Worm (Caenorhabditis elegans) whole organism, late embryonic: ENCODE results near the gene C23G10.1.

Source experiments
- C38D4.7 ChIP-seq: fragments of 200-800 bp; sonication (Bioruptor generic); optimal IDR thresholded peaks from 2 replicates; lab custom pipeline; 2018; ENCODE audit warnings: mild to moderate bottlenecking, missing genetic modification characterization, moderate library complexity, missing compliant biosample characterization
- F13H6.1 ChIP-seq: sonication (generic microtip); optimal IDR thresholded peaks from 2 replicates; lab custom pipeline; 2016; ENCODE audit warnings: missing genetic modification characterization, missing compliant biosample characterization
- K02D7.2 ChIP-seq: sonication (generic microtip); optimal IDR thresholded peaks from 2 replicates; lab custom pipeline; 2017; ENCODE audit warnings: mild to moderate bottlenecking, missing genetic modification characterization, missing compliant biosample characterization
- T23F11.4 ChIP-seq: fragments of 200-800 bp; sonication (Bioruptor generic); optimal IDR thresholded peaks from 2 replicates; lab custom pipeline; 2018; ENCODE audit warnings: mild to moderate bottlenecking, missing genetic modification characterization, missing compliant biosample characterization
- Y22D7AL.16 ChIP-seq: sonication (generic microtip); optimal IDR thresholded peaks from 2 replicates; lab custom pipeline; 2016; ENCODE audit warnings: missing genetic modification characterization, missing compliant biosample characterization
- ama-1 ChIP-seq: fragments of 150-350 bp; optimal IDR thresholded peaks from 2 replicates; lab custom pipeline; 2014
- ceh-14 ChIP-seq: sonication (generic microtip); optimal IDR thresholded peaks from 2 replicates; lab custom pipeline; 2016; ENCODE audit warnings: missing genotype, missing genetic modification characterization, missing compliant biosample characterization
- ceh-22 ChIP-seq: sonication (generic microtip); optimal IDR thresholded peaks from 2 replicates; lab custom pipeline; 2017; ENCODE audit warnings: missing biosample characterization, missing genetic modification characterization
- ceh-24 ChIP-seq: sonication (generic microtip); optimal IDR thresholded peaks from 2 replicates; lab custom pipeline; 2016; ENCODE audit warnings: mild to moderate bottlenecking, missing genetic modification characterization, missing compliant biosample characterization
- ceh-31 ChIP-seq: sonication (generic microtip); optimal IDR thresholded peaks from 2 replicates; lab custom pipeline; 2016; ENCODE audit warnings: missing genetic modification characterization, missing compliant biosample characterization
- ceh-34 ChIP-seq: sonication (generic microtip); optimal IDR thresholded peaks from 2 replicates; lab custom pipeline; 2016; ENCODE audit warnings: mild to moderate bottlenecking, missing genetic modification characterization, missing compliant biosample characterization
- ceh-48 ChIP-seq: sonication (generic microtip); optimal IDR thresholded peaks from 2 replicates; lab custom pipeline; 2016; ENCODE audit warnings: missing genetic modification characterization, inconsistent platforms, missing compliant biosample characterization
- ceh-6 ChIP-seq: fragments of 200-800 bp; sonication (Bioruptor generic); optimal IDR thresholded peaks from 2 replicates; lab custom pipeline; 2018; ENCODE audit warnings: mild to moderate bottlenecking, missing genetic modification characterization, missing compliant biosample characterization
- ceh-9 ChIP-seq: sonication (generic microtip); optimal IDR thresholded peaks from 2 replicates; lab custom pipeline; 2016; ENCODE audit warnings: mild to moderate bottlenecking, missing genetic modification characterization, inconsistent platforms, missing compliant biosample characterization
- che-1 ChIP-seq: sonication (generic microtip); optimal IDR thresholded peaks from 2 replicates; lab custom pipeline; 2016; ENCODE audit warnings: mild to moderate bottlenecking, missing genetic modification characterization, missing compliant biosample characterization
- elt-2 ChIP-seq: sonication (generic microtip); optimal IDR thresholded peaks from 2 replicates; lab custom pipeline; 2016; ENCODE audit warnings: missing genetic modification reagents, missing genetic modification characterization, missing compliant biosample characterization
- ets-4 ChIP-seq: sonication (generic microtip); optimal IDR thresholded peaks from 2 replicates; lab custom pipeline; 2016; ENCODE audit warnings: missing genetic modification characterization, missing compliant biosample characterization
- fkh-10 ChIP-seq: fragments of 150-350 bp; optimal IDR thresholded peaks from 2 replicates; lab custom pipeline; 2014; ENCODE audit warnings: missing biosample characterization, missing genetic modification reagents, missing genetic modification characterization
- hlh-30 ChIP-seq: sonication (generic microtip); optimal IDR thresholded peaks from 2 replicates; lab custom pipeline; 2017; ENCODE audit warnings: antibody characterized with exemption, missing genetic modification characterization, missing compliant biosample characterization; ENCODE audit not compliant: insufficient read depth
- hlh-8 ChIP-seq: sonication (generic microtip); optimal IDR thresholded peaks from 2 replicates; lab custom pipeline; 2016; ENCODE audit warnings: missing genotype, missing genetic modification characterization, missing compliant biosample characterization
- lim-6 ChIP-seq: sonication (generic microtip); optimal IDR thresholded peaks from 2 replicates; lab custom pipeline; 2016; ENCODE audit warnings: missing genetic modification characterization, missing compliant biosample characterization
- madf-2 ChIP-seq: sonication (generic microtip); optimal IDR thresholded peaks from 2 replicates; lab custom pipeline; 2017; ENCODE audit warnings: missing genetic modification characterization, missing compliant biosample characterization
- mec-3 ChIP-seq: sonication (generic microtip); optimal IDR thresholded peaks from 2 replicates; lab custom pipeline; 2016; ENCODE audit warnings: borderline replicate concordance, missing genetic modification characterization, missing compliant biosample characterization
- nfya-1 ChIP-seq: sonication (generic microtip); optimal IDR thresholded peaks from 2 replicates; lab custom pipeline; 2017; ENCODE audit warnings: missing genetic modification characterization, mild to moderate bottlenecking, missing compliant biosample characterization, antibody characterized with exemption, moderate library complexity
- nhr-11 ChIP-seq: fragments of 150-350 bp; optimal IDR thresholded peaks from 2 replicates; lab custom pipeline; 2014; ENCODE audit warnings: missing biosample characterization, missing genetic modification characterization
- nhr-232 ChIP-seq: sonication (generic microtip); optimal IDR thresholded peaks from 2 replicates; lab custom pipeline; 2016; ENCODE audit warnings: missing genetic modification characterization, missing compliant biosample characterization
- odd-2 ChIP-seq: sonication (generic microtip); optimal IDR thresholded peaks from 2 replicates; lab custom pipeline; 2017; ENCODE audit warnings: antibody characterized with exemption, mild to moderate bottlenecking, missing genetic modification characterization, missing compliant biosample characterization
- pag-3 ChIP-seq: sonication (generic microtip); optimal IDR thresholded peaks from 2 replicates; lab custom pipeline; 2016; ENCODE audit warnings: missing compliant biosample characterization, missing genetic modification characterization, borderline replicate concordance
- pax-1 ChIP-seq: fragments of 150-350 bp; optimal IDR thresholded peaks from 2 replicates; lab custom pipeline; 2014; ENCODE audit warnings: missing biosample characterization, missing genetic modification characterization
- pha-2 ChIP-seq: sonication (generic microtip); optimal IDR thresholded peaks from 2 replicates; lab custom pipeline; 2017; ENCODE audit warnings: mild to moderate bottlenecking, missing genetic modification characterization, missing compliant biosample characterization
- ref-2 ChIP-seq: sonication (generic microtip); optimal IDR thresholded peaks from 2 replicates; lab custom pipeline; 2016; ENCODE audit warnings: missing genetic modification characterization, missing compliant biosample characterization
- rnt-1 ChIP-seq: sonication (generic microtip); optimal IDR thresholded peaks from 2 replicates; lab custom pipeline; 2016; ENCODE audit warnings: missing genetic modification characterization, missing compliant biosample characterization
- sdc-2 ChIP-seq: sonication (generic microtip); optimal IDR thresholded peaks from 2 replicates; lab custom pipeline; 2016; ENCODE audit warnings: missing genotype, missing genetic modification characterization, missing compliant biosample characterization
- sox-2 ChIP-seq: fragments of 200-800 bp; sonication (Bioruptor generic); IDR thresholded peaks from 2 replicates; pipeline ENCODE4 v1.3.6; 2022; ENCODE audit warnings: missing genetic modification reagents, missing genetic modification characterization, missing compliant biosample characterization
- tbx-2 ChIP-seq: sonication (generic microtip); optimal IDR thresholded peaks from 2 replicates; lab custom pipeline; 2016; ENCODE audit warnings: missing genetic modification characterization, missing compliant biosample characterization
- unc-3 ChIP-seq, 2 experiments: fragments of 200-800 bp in 1 of 2; sonication (Bioruptor generic) in 1 of 2; sonication (generic microtip) in 1 of 2; conservative IDR thresholded peaks in 1 of 2; optimal IDR thresholded peaks in 1 of 2; 2 replicates each; pipeline versions ENCODE4 v1.3.6 to Lab custom; 2016 to 2022; ENCODE audit warnings: missing compliant biosample characterization in 2 of 2, missing genetic modification characterization in 2 of 2, missing genetic modification reagents in 1 of 2
- unc-55 ChIP-seq: sonication (generic microtip); optimal IDR thresholded peaks from 2 replicates; lab custom pipeline; 2017; ENCODE audit warnings: missing biosample characterization, missing genetic modification reagents, missing genetic modification characterization
- unc-86 ChIP-seq: sonication (generic microtip); optimal IDR thresholded peaks from 2 replicates; lab custom pipeline; 2016; ENCODE audit warnings: missing genetic modification characterization, missing compliant biosample characterization

Gene C23G10.1

ce11 chrIII:6208984-6209383 is at the start of gene C23G10.1:
TSS of gene C23G10.1 (plus strand) at chrIII:6209284.
- no peak for TF ChIP-seq pha-2 (tag; lab: Kevin White, UChicago)
- TF ChIP-seq ets-4 = no peak
- TF ChIP-seq rnt-1 = no peak
- no peak for TF ChIP-seq nhr-11 (tag; lab: Kevin White, UChicago)
- TF ChIP-seq ceh-24 = no peak
- no peak for TF ChIP-seq nfya-1 (tag; lab: Kevin White, UChicago)
- no peak for TF ChIP-seq C38D4.7 (GFP tag; lab: Kevin White, UChicago)
- no peak for TF ChIP-seq ceh-9 (tag; lab: Kevin White, UChicago)
- TF ChIP-seq pax-1 (tag; lab: Kevin White, UChicago) = no peak
- no peak for TF ChIP-seq T23F11.4 (GFP tag; lab: Kevin White, UChicago)
- TF ChIP-seq sox-2 (GFP tag; lab: Robert Waterston, UW) = no peak
- no peak for TF ChIP-seq tbx-2
- no peak for TF ChIP-seq unc-3 (GFP tag; conservative IDR thresholded peaks at IDR 0.05; lab: Robert Waterston, UW)
- no peak for TF ChIP-seq unc-3 (tag; optimal IDR thresholded peaks at IDR 0.05; lab: Kevin White, UChicago)
- TF ChIP-seq ceh-48 (tag; lab: Kevin White, UChicago) = no peak
- no peak for TF ChIP-seq ceh-6 (GFP tag; lab: Kevin White, UChicago)
- TF ChIP-seq lim-6 (tag; lab: Kevin White, UChicago) = no peak
- no peak for TF ChIP-seq pag-3 (tag; lab: Kevin White, UChicago)

ce11 chrIII:6163381-6163780 is 45.7 kb upstream of the C23G10.1 start:
- TF ChIP-seq ceh-34 (tag; lab: Kevin White, UChicago) (no peak), fkh-10 (GFP tag; lab: Kevin White, UChicago) (no peak), madf-2 (tag; lab: Kevin White, UChicago) (no peak), ceh-6 (GFP tag; lab: Kevin White, UChicago) (no peak), F13H6.1 (tag; lab: Kevin White, UChicago) (no peak), hlh-30 (tag; lab: Kevin White, UChicago) (no peak), ceh-22 (tag; lab: Kevin White, UChicago) (no peak), unc-55 (GFP tag; lab: Kevin White, UChicago) (no peak)
- TF ChIP-seq, all 69 proteins: peak for 0

- TF ChIP-seq F13H6.1 (tag; lab: Kevin White, UChicago) (no peak), nhr-232 (no peak), sdc-2 (no peak), elt-2 (tag; lab: Kevin White, UChicago) (peak; percentile 18)
Observed at ce11 chrIII:6164253-6164971, 44.7 kb upstream of the C23G10.1 start, which contains the start of gene F42A10.9. TSS of gene F42A10.9 (plus strand) at chrIII:6164573.

ce11 chrIII:6165240-6165639 is 43.8 kb upstream of the C23G10.1 start:
- TF ChIP-seq ceh-31 (tag; lab: Kevin White, UChicago) (no peak), Y22D7AL.16 (no peak), ama-1 (lab: Kevin White, UChicago) (no peak), odd-2 (tag; lab: Kevin White, UChicago) (no peak), elt-2 (tag; lab: Kevin White, UChicago) (no peak), ref-2 (tag; lab: Kevin White, UChicago) (no peak), unc-86 (no peak), pax-1 (tag; lab: Kevin White, UChicago) (no peak), mec-3 (tag; lab: Kevin White, UChicago) (no peak), ceh-34 (tag; lab: Kevin White, UChicago) (no peak), hlh-8 (tag; lab: Kevin White, UChicago) (no peak), ceh-14 (tag; lab: Kevin White, UChicago) (no peak), K02D7.2 (tag; lab: Kevin White, UChicago) (no peak), F13H6.1 (tag; lab: Kevin White, UChicago) (no peak), che-1 (no peak)
- TF ChIP-seq, all 69 proteins: peak for 0
